Worm (Caenorhabditis elegans) whole organism, L4 larva: ENCODE measurements around the gene clec-56.

ENCODE experiments used
- F10B5.3 ChIP-seq: sonication (generic microtip); optimal IDR thresholded peaks from 2 replicates; lab custom pipeline; 2016; ENCODE audit warnings: mild to moderate bottlenecking, missing genetic modification characterization, missing compliant biosample characterization
- F26F4.8 ChIP-seq: fragments of 200-800 bp; sonication (Bioruptor generic); conservative IDR thresholded peaks from 2 replicates; pipeline ENCODE4 v1.3.6; 2022; ENCODE audit warnings: missing genetic modification characterization, missing compliant biosample characterization
- F37D6.2 ChIP-seq: sonication (generic microtip); optimal IDR thresholded peaks from 2 replicates; lab custom pipeline; 2016; ENCODE audit warnings: mild to moderate bottlenecking, missing genetic modification characterization, missing compliant biosample characterization
- F44E2.7 ChIP-seq: fragments of 200-800 bp; sonication (Bioruptor generic); IDR thresholded peaks from 2 replicates; pipeline ENCODE4 v2.1.2; 2022; ENCODE audit warnings: missing genetic modification characterization, missing compliant biosample characterization
- Y5F2A.4 ChIP-seq: fragments of 200-800 bp; sonication (Bioruptor generic); optimal IDR thresholded peaks from 2 replicates; lab custom pipeline; 2018; ENCODE audit warnings: mild to moderate bottlenecking, missing genetic modification characterization, missing compliant biosample characterization
- Y75B8A.6 ChIP-seq: fragments of 200-800 bp; sonication (Bioruptor generic); IDR thresholded peaks from 2 replicates; pipeline ENCODE4 v1.3.6; 2022; ENCODE audit warnings: missing genetic modification reagents, missing genetic modification characterization, missing compliant biosample characterization
- aha-1 ChIP-seq: fragments of 150-350 bp; peaks from one replicate; lab custom pipeline; 2014; ENCODE audit warnings: missing biosample characterization, missing genetic modification characterization
- arid-1 ChIP-seq: fragments of 200-800 bp; sonication (Bioruptor generic); conservative IDR thresholded peaks from 2 replicates; pipeline ENCODE4 v1.3.6; 2022; ENCODE audit warnings: missing genetic modification reagents, missing genetic modification characterization, missing compliant biosample characterization
- ceh-62 ChIP-seq: sonication (generic microtip); optimal IDR thresholded peaks from 2 replicates; lab custom pipeline; 2017; ENCODE audit warnings: missing biosample characterization, missing genetic modification characterization
- cey-2 ChIP-seq: sonication (generic microtip); optimal IDR thresholded peaks from 3 replicates; lab custom pipeline; 2017; ENCODE audit warnings: missing genetic modification characterization, mild to moderate bottlenecking, missing compliant biosample characterization, antibody characterized with exemption, borderline replicate concordance; ENCODE audit not compliant: insufficient read depth
- daf-16 ChIP-seq, 3 experiments: sonication (generic microtip); optimal IDR thresholded peaks; 2 replicates each; lab custom pipeline; 2016 to 2017; ENCODE audit warnings: missing genetic modification characterization in 3 of 3, missing genetic modification reagents in 3 of 3, mild to moderate bottlenecking in 2 of 3, missing compliant biosample characterization in 2 of 3, missing biosample characterization in 1 of 3, moderate library complexity in 1 of 3
- dmd-6 ChIP-seq: fragments of 200-800 bp; sonication (Bioruptor generic); IDR thresholded peaks from 2 replicates; pipeline ENCODE4 v1.3.6; 2022; ENCODE audit warnings: missing genetic modification reagents, missing genetic modification characterization, missing compliant biosample characterization
- dmd-8 ChIP-seq: fragments of 200-800 bp; sonication (Bioruptor generic); IDR thresholded peaks from 2 replicates; pipeline ENCODE4 v1.3.6; 2022; ENCODE audit warnings: missing genetic modification characterization, missing compliant biosample characterization
- duxl-1 ChIP-seq: sonication (generic microtip); optimal IDR thresholded peaks from 2 replicates; lab custom pipeline; 2016; ENCODE audit warnings: mild to moderate bottlenecking, missing genetic modification characterization, moderate library complexity, missing compliant biosample characterization; ENCODE audit not compliant: poor library complexity
- dve-1 ChIP-seq: sonication (generic microtip); optimal IDR thresholded peaks from 2 replicates; lab custom pipeline; 2017; ENCODE audit warnings: antibody characterized with exemption, mild to moderate bottlenecking, missing genetic modification characterization, missing compliant biosample characterization; ENCODE audit not compliant: insufficient read depth
- gei-8 ChIP-seq: fragments of 200-800 bp; sonication (Bioruptor generic); optimal IDR thresholded peaks from 2 replicates; lab custom pipeline; 2018; ENCODE audit warnings: mild to moderate bottlenecking, missing genetic modification characterization, missing compliant biosample characterization
- hlh-11 ChIP-seq: fragments of 200-800 bp; sonication (Bioruptor generic); optimal IDR thresholded peaks from 2 replicates; lab custom pipeline; 2018; ENCODE audit warnings: mild to moderate bottlenecking, missing genetic modification characterization, missing compliant biosample characterization
- jun-1 ChIP-seq: fragments of 150-350 bp; optimal IDR thresholded peaks from 2 replicates; lab custom pipeline; 2014; ENCODE audit warnings: missing biosample characterization, missing genetic modification reagents, missing genetic modification characterization
- lim-7 ChIP-seq: fragments of 200-800 bp; sonication (Bioruptor generic); IDR thresholded peaks from 2 replicates; pipeline ENCODE4 v1.3.6; 2022; ENCODE audit warnings: missing genetic modification characterization, missing compliant biosample characterization
- lin-13 ChIP-seq: fragments of 150-350 bp; optimal IDR thresholded peaks from 2 replicates; lab custom pipeline; 2014; ENCODE audit warnings: missing biosample characterization, missing genetic modification reagents, missing genetic modification characterization
- lin-39 ChIP-seq: fragments of 150-350 bp; optimal IDR thresholded peaks from 2 replicates; lab custom pipeline; 2014; ENCODE audit warnings: missing biosample characterization, missing genetic modification reagents, missing genetic modification characterization
- lir-3 ChIP-seq: sonication (generic microtip); optimal IDR thresholded peaks from 2 replicates; lab custom pipeline; 2016; ENCODE audit warnings: mild to moderate bottlenecking, missing genetic modification characterization, missing compliant biosample characterization
- madf-5 ChIP-seq, 2 experiments: fragments of 200-800 bp; sonication (Bioruptor generic); IDR thresholded peaks; 2 replicates each; pipeline ENCODE4 v1.3.6; 2022; ENCODE audit warnings: missing compliant biosample characterization in 2 of 2, missing genetic modification characterization in 2 of 2
- madf-9 ChIP-seq: fragments of 200-800 bp; sonication (Bioruptor generic); conservative IDR thresholded peaks from 2 replicates; pipeline ENCODE4 v1.3.6; 2022; ENCODE audit warnings: missing genetic modification reagents, missing genetic modification characterization, missing compliant biosample characterization
- mdl-1 ChIP-seq, 2 experiments: fragments of 150-350 bp in 1 of 2; sonication (generic microtip) in 1 of 2; optimal IDR thresholded peaks; 2 replicates each; lab custom pipeline; 2014 to 2017; ENCODE audit warnings: missing biosample characterization in 2 of 2, missing genetic modification characterization in 2 of 2
- mep-1 ChIP-seq: fragments of 150-350 bp; sonication (generic microtip); optimal IDR thresholded peaks from 3 replicates; lab custom pipeline; 2014; ENCODE audit warnings: missing biosample characterization, missing genetic modification characterization
- mes-2 ChIP-seq: sonication (generic microtip); optimal IDR thresholded peaks from 2 replicates; lab custom pipeline; 2016; ENCODE audit warnings: missing genotype, mild to moderate bottlenecking, missing genetic modification characterization, missing compliant biosample characterization; ENCODE audit not compliant: poor library complexity, severe bottlenecking
- mxl-2 ChIP-seq: fragments of 200-800 bp; sonication (Bioruptor generic); conservative IDR thresholded peaks from 2 replicates; pipeline ENCODE4 v1.3.6; 2022; ENCODE audit warnings: missing genetic modification reagents, missing genetic modification characterization, missing compliant biosample characterization
- mxl-3 ChIP-seq: fragments of 200-800 bp; sonication (Bioruptor generic); optimal IDR thresholded peaks from 2 replicates; lab custom pipeline; 2018; ENCODE audit warnings: mild to moderate bottlenecking, missing genetic modification characterization, missing compliant biosample characterization
- nhr-28 ChIP-seq: fragments of 150-350 bp; optimal IDR thresholded peaks from 2 replicates; lab custom pipeline; 2014; ENCODE audit warnings: missing biosample characterization, missing genetic modification characterization
- nhr-77 ChIP-seq: fragments of 150-350 bp; optimal IDR thresholded peaks from 2 replicates; lab custom pipeline; 2014; ENCODE audit warnings: missing biosample characterization, missing genetic modification characterization
- pqm-1 ChIP-seq: sonication (generic microtip); optimal IDR thresholded peaks from 2 replicates; lab custom pipeline; 2017; ENCODE audit warnings: missing biosample characterization, missing genetic modification characterization
- saeg-2 ChIP-seq: fragments of 200-800 bp; sonication (Bioruptor generic); IDR thresholded peaks from 2 replicates; pipeline ENCODE4 v1.3.6; 2022; ENCODE audit warnings: missing genetic modification reagents, missing genetic modification characterization, missing compliant biosample characterization
- snpc-1.2 ChIP-seq: fragments of 200-800 bp; sonication (Bioruptor generic); IDR thresholded peaks from 2 replicates; pipeline ENCODE4 v1.3.6; 2022; ENCODE audit warnings: missing genetic modification reagents, missing genetic modification characterization, missing compliant biosample characterization
- snpc-4 ChIP-seq: fragments of 150-350 bp; optimal IDR thresholded peaks from 2 replicates; lab custom pipeline; 2014; ENCODE audit warnings: missing biosample characterization, missing genetic modification characterization
- tra-1 ChIP-seq: fragments of 200-800 bp; sonication (Bioruptor generic); IDR thresholded peaks from 2 replicates; pipeline ENCODE4 v1.3.6; 2022; ENCODE audit warnings: missing genetic modification reagents, missing genetic modification characterization, missing compliant biosample characterization
- unc-130 ChIP-seq: sonication (generic microtip); optimal IDR thresholded peaks from 2 replicates; lab custom pipeline; 2016; ENCODE audit warnings: missing genetic modification reagents, missing genetic modification characterization, missing compliant biosample characterization
- unc-62 ChIP-seq, 3 experiments: fragments of 150-350 bp in 1 of 3; sonication (generic microtip); optimal IDR thresholded peaks in 2 of 3; peaks in 1 of 3; 1 replicate in 1 of 3; 2 replicates in 2 of 3; lab custom pipeline; 2014 to 2017; ENCODE audit warnings: missing biosample characterization in 3 of 3, missing genetic modification characterization in 3 of 3, missing genetic modification reagents in 3 of 3, missing genotype in 1 of 3
- vab-7 ChIP-seq: fragments of 200-800 bp; sonication (Bioruptor generic); IDR thresholded peaks from 2 replicates; pipeline ENCODE4 v1.3.6; 2022; ENCODE audit warnings: missing genetic modification reagents, missing genetic modification characterization, missing compliant biosample characterization
- zfp-3 ChIP-seq: fragments of 200-800 bp; sonication (Bioruptor generic); conservative IDR thresholded peaks from 2 replicates; pipeline ENCODE4 v1.3.6; 2022; ENCODE audit warnings: missing genetic modification reagents, missing genetic modification characterization, missing compliant biosample characterization

The clec-56 gene

DNA sequence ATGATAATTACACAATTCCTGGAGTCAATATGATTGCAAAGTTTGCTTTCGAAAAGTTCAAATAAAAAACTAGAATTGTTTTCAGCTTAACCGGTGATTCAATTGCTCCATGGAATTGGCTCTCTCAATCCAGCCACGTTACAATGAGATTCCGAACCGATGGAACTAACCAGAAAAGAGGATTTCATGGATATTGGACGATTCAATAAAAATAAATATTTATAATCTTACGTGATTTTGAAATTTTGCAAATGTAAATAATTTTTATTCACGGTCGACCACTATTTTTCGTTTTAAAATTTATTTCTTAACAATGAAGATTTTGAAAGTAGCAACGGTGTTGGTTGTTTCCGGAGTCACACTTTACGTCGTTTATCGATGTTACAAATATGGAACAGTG lies 7.8 kb downstream of the clec-56 start, which contains the start of gene R02D5.10:
TSS of gene R02D5.10 (plus strand) at position 301 of the 400 bp plus-strand sequence.
- TF ChIP-seq Y75B8A.6 (GFP tag; lab: Robert Waterston, UW) (no peak), snpc-4 (tag; lab: Kevin White, UChicago) (no peak), cey-2 (tag; lab: Kevin White, UChicago) (no peak), lir-3 (tag; lab: Kevin White, UChicago) (no peak), mxl-2 (no peak), saeg-2 (GFP tag; lab: Robert Waterston, UW) (no peak), mxl-3 (no peak), duxl-1 (tag; lab: Kevin White, UChicago) (no peak), F26F4.8 (GFP tag; lab: Robert Waterston, UW) (no peak), jun-1 (tag; lab: Kevin White, UChicago) (no peak)
- TF ChIP-seq, all 104 proteins: peak for 0

- peak; percentile 52 for TF ChIP-seq dve-1 (tag; lab: Kevin White, UChicago)
- peak; percentile 38 for TF ChIP-seq pqm-1 (tag; lab: Kevin White, UChicago)
- TF ChIP-seq mes-2 (tag; lab: Kevin White, UChicago), result no peak
- peak; percentile 32; the same call in 1 of the 2 replicates for TF ChIP-seq dmd-6 (GFP tag; lab: Robert Waterston, UW)
- TF ChIP-seq nhr-77 (tag; lab: Kevin White, UChicago), result no peak
- no peak for TF ChIP-seq daf-16 (GFP tag; optimal IDR thresholded peaks at IDR 0.05; lab: Kevin White, UChicago)
- peak; percentile 32 for TF ChIP-seq daf-16 (tag; optimal IDR thresholded peaks at IDR 0.05; lab: Kevin White, UChicago)
- peak; percentile 90 for TF ChIP-seq nhr-28
These were observed 8.6 kb downstream of the clec-56 start, which contains the start of gene R02D5.3 for ce11 chrV:14482728-14483210. R02D5.3 (plus strand) TSS chrV:14483160.

DNA sequence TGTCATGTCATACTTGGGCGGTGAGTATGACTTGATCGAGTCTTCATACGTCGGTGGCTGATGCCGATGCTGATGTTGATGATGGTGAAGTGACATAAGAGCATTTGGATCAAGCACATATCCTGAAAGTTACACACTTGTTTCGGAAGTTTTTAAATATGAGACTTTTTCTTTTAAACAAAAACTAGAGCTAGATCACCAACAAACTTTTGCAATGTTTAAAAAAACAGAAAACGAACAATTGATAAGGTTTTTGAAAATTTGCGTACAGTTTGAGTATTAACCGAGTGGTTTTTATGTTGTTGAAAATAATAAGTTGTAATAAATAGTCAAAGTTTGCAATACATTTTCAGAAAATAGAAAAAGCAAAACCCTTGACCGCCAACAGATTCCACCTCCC lies 10.4 kb downstream of the clec-56 start, which contains the start of gene R02D5.4:
TSS of gene R02D5.4 (minus strand) at position 101 of the 400 bp plus-strand sequence.
- TF ChIP-seq nhr-28 (no peak), lin-13 (GFP tag; lab: Kevin White, UChicago) (no peak), mep-1 (tag; lab: Kevin White, UChicago) (no peak), mdl-1 (tag; optimal IDR thresholded peaks at IDR 0.05; lab: Kevin White, UChicago) (no peak), vab-7 (GFP tag; lab: Robert Waterston, UW) (no peak), unc-130 (GFP tag; lab: Kevin White, UChicago) (no peak), madf-9 (no peak), arid-1 (GFP tag; lab: Robert Waterston, UW) (no peak), Y75B8A.6 (GFP tag; lab: Robert Waterston, UW) (no peak), aha-1 (tag; lab: Kevin White, UChicago) (no peak), unc-62 (GFP tag; optimal IDR thresholded peaks at IDR 0.05 in 1 of 2; lab: Kevin White, UChicago) (no peak), unc-62 (tag; optimal IDR thresholded peaks at IDR 0.05; lab: Kevin White, UChicago) (no peak), lim-7 (GFP tag; lab: Robert Waterston, UW) (no peak), F10B5.3 (tag; lab: Kevin White, UChicago) (no peak), zfp-3 (GFP tag; lab: Robert Waterston, UW) (no peak), dmd-8 (GFP tag; lab: Robert Waterston, UW) (no peak)

DNA sequence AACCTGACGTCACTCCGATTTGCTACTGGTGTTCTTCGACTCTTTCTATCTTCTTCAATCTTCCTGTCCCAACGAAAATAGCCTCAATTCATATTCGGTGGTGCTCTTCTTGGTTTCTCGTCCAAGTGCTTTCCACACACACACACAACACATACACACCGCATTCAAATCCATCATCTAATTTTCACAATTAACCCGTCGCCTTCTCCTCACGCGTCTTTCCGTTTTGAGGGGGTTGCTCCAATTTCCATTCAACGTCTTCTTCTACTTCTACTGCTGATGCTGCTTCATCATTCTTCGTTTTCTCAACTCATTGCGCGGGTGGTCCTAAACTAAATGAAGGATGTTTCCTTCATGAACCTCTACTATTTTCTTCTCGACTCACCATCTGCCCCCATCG lies 16.9 kb downstream of the clec-56 start:
- TF ChIP-seq madf-5 (GFP tag; IDR thresholded peaks at IDR 0.05; lab: Robert Waterston, UW), result no peak
- TF ChIP-seq snpc-4 (tag; lab: Kevin White, UChicago), result no peak
- TF ChIP-seq lir-3 (tag; lab: Kevin White, UChicago), result no peak
- TF ChIP-seq F10B5.3 (tag; lab: Kevin White, UChicago), result no peak
- TF ChIP-seq F44E2.7 (GFP tag; lab: Robert Waterston, UW), result no peak
- no peak for TF ChIP-seq dmd-6 (GFP tag; lab: Robert Waterston, UW)
- no peak for TF ChIP-seq lin-39 (tag; lab: Kevin White, UChicago)
- TF ChIP-seq tra-1 (GFP tag; lab: Robert Waterston, UW), result no peak
- no peak for TF ChIP-seq gei-8 (GFP tag; lab: Kevin White, UChicago)
- TF ChIP-seq hlh-11 (tag; lab: Kevin White, UChicago), result no peak
- TF ChIP-seq snpc-1.2 (GFP tag; lab: Robert Waterston, UW), result no peak
- no peak for TF ChIP-seq nhr-28
- TF ChIP-seq F37D6.2, result no peak
- no peak for TF ChIP-seq ceh-62 (tag; lab: Kevin White, UChicago)
- TF ChIP-seq Y5F2A.4 (GFP tag; lab: Kevin White, UChicago), result no peak
- no peak for TF ChIP-seq lin-13 (GFP tag; lab: Kevin White, UChicago)
- TF ChIP-seq, all 104 proteins: peak for 0
